Worm (Caenorhabditis elegans): ENCODE measurements around the gene perm-5.

DNA sequence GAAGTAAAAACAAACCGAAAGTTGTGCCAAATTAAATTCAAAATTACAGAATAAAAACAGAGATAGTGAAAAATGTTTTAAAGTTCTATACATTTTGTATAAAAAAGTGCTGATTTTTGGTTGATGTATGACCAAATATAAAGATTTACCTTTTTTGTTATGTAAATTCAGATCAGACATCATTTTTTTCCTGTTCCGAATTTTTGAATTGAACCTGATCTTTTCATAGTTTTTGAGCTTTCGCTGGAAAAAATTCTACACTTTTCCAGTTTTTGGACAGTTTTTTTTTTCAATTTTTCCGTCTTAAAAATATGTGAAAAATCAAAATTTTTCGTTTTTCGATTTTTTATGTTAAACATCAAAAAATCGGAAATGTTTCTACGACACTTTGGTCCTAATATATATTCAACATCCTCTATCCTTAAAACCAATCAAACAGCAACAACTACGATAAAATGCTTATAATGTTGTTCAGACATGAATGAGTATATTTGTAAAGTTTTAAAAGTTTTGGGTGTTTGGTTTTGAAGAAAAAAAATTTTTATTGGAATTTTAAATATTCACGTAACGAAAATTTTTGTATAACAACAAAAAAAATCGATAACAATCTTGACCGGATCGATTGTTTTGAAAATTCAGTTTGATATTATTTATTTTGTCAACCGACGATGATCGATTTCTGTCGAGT is 20.6 kb downstream of the perm-5 start, which contains the start of the genes C55C3.7 and C55C3.6:
- TF ChIP-seq zag-1 (tag; optimal IDR thresholded peaks at IDR 0.05) (no peak), lin-39 (tag; optimal IDR thresholded peaks at IDR 0.05) (no peak), mxl-2 (GFP tag; conservative IDR thresholded peaks at IDR 0.05) (no peak), mep-1 (tag; optimal IDR thresholded peaks at IDR 0.05) (no peak), skn-1 (tag; optimal IDR thresholded peaks at IDR 0.05) (no peak), set-16 (GFP tag; IDR thresholded peaks at IDR 0.05) (no peak)
